Worm (Caenorhabditis elegans): Measurements from ENCODE around the gene F22H10.2.
A peak's percentile ranks its signal among the peaks of the same experiment; 100 is the strongest.

The F22H10.2 gene

ce11 chrX:16704086-16704485 lies 24.7 kb downstream of the F22H10.2 start:
- no peak for TF ChIP-seq madf-3 (GFP tag; IDR thresholded peaks at IDR 0.05)
- TF ChIP-seq cebp-1 (GFP tag; IDR thresholded peaks at IDR 0.05): peak; percentile 23; the same call in 1 of the 2 replicates
- TF ChIP-seq cebp-1 (tag; optimal IDR thresholded peaks at IDR 0.05): peak; percentile 93
- TF ChIP-seq B0336.3 (GFP tag; IDR thresholded peaks at IDR 0.05): no peak
- no peak for TF ChIP-seq C17E4.6 (GFP tag; IDR thresholded peaks at IDR 0.05)
- no peak for TF ChIP-seq ceh-58 (GFP tag; IDR thresholded peaks at IDR 0.05)
- no peak for TF ChIP-seq xnd-1 (tag; optimal IDR thresholded peaks at IDR 0.05)
- TF ChIP-seq bed-1 (GFP tag; IDR thresholded peaks at IDR 0.05): no peak
- TF ChIP-seq snpc-4 (GFP tag; optimal IDR thresholded peaks at IDR 0.05): no peak
- peak in 1 of 4 experiments; percentile 1 for TF ChIP-seq snpc-4 (tag; optimal IDR thresholded peaks at IDR 0.05)
- TF ChIP-seq ZK185.1 (tag; optimal IDR thresholded peaks at IDR 0.05; ENCODE audit: poor library complexity, severe bottlenecking): peak; percentile 12
- TF ChIP-seq B0019.2 (GFP tag; conservative IDR thresholded peaks at IDR 0.05): no peak
- peak; percentile 4 for TF ChIP-seq lin-40 (tag; optimal IDR thresholded peaks at IDR 0.05)
- no peak for TF ChIP-seq F39B2.1 (GFP tag; IDR thresholded peaks at IDR 0.05)
- TF ChIP-seq F52B5.7 (tag; optimal IDR thresholded peaks at IDR 0.05): no peak
- no peak for TF ChIP-seq F23B12.7 (tag; optimal IDR thresholded peaks at IDR 0.05; ENCODE audit: insufficient read depth)
- TF ChIP-seq hmg-1.2 (GFP tag; IDR thresholded peaks at IDR 0.05): peak; percentile 88
- peak; percentile 50; the same call in 1 of the 2 replicates for TF ChIP-seq pbrm-1 (GFP tag; IDR thresholded peaks at IDR 0.05)
- no peak for TF ChIP-seq ceh-40 (GFP tag; IDR thresholded peaks at IDR 0.05)

- TF ChIP-seq snpc-4 (GFP tag; optimal IDR thresholded peaks at IDR 0.05): no peak
- TF ChIP-seq snpc-4 (tag; optimal IDR thresholded peaks at IDR 0.05): no peak
Observed at ce11 chrX:16705607-16706006, 26.3 kb downstream of the F22H10.2 start.

- TF ChIP-seq K11D2.4 (GFP tag; IDR thresholded peaks at IDR 0.05): no peak
- no peak for TF ChIP-seq repo-1 (tag; optimal IDR thresholded peaks at IDR 0.05)
- no peak for TF ChIP-seq dox-1 (GFP tag; IDR thresholded peaks at IDR 0.05)
- TF ChIP-seq ceh-100 (GFP tag; IDR thresholded peaks at IDR 0.05): no peak
- TF ChIP-seq lsy-27 (tag; optimal IDR thresholded peaks at IDR 0.05; ENCODE audit: borderline replicate concordance, insufficient read depth): no peak
- no peak for TF ChIP-seq nhr-179 (tag; optimal IDR thresholded peaks at IDR 0.05)
- TF ChIP-seq Y79H2A.3 (GFP tag; conservative IDR thresholded peaks at IDR 0.05): no peak
- TF ChIP-seq lag-1 (GFP tag; IDR thresholded peaks at IDR 0.05): no peak
- TF ChIP-seq sptf-2 (GFP tag; optimal IDR thresholded peaks at IDR 0.05): no peak
- TF ChIP-seq mel-28 (tag; optimal IDR thresholded peaks at IDR 0.05; ENCODE audit: borderline replicate concordance): no peak
- TF ChIP-seq ztf-18 (tag; optimal IDR thresholded peaks at IDR 0.05): no peak
Observed at ce11 chrX:16711381-16711780, 32.0 kb downstream of the F22H10.2 start, which contains the start of gene lgc-53. lgc-53 (plus strand) TSS chrX:16711681.

ce11 chrX:16715938-16716337 lies 36.6 kb downstream of the F22H10.2 start:
- TF ChIP-seq zfh-2 (GFP tag; conservative IDR thresholded peaks at IDR 0.05): peak; percentile 62
- TF ChIP-seq hlh-12 (tag; optimal IDR thresholded peaks at IDR 0.05): no peak

- TF ChIP-seq hlh-12 (tag; optimal IDR thresholded peaks at IDR 0.05) (no peak), pha-4 (tag; optimal IDR thresholded peaks at IDR 0.05) (no peak), D2030.7 (GFP tag; IDR thresholded peaks at IDR 0.05) (peak; percentile 67), cebp-2 (GFP tag; IDR thresholded peaks at IDR 0.05) (no peak), B0019.2 (GFP tag; conservative IDR thresholded peaks at IDR 0.05) (no peak), lsl-1 (GFP tag; optimal IDR thresholded peaks at IDR 0.05) (no peak), Y67H2A.10 (GFP tag; conservative IDR thresholded peaks at IDR 0.05) (no peak), rpc-1 (optimal IDR thresholded peaks at IDR 0.05) (no peak), rpc-1 (tag; optimal IDR thresholded peaks at IDR 0.05) (peak; percentile 7), nhr-120 (GFP tag; IDR thresholded peaks at IDR 0.05) (no peak), F49E8.2 (tag; optimal IDR thresholded peaks at IDR 0.05; ENCODE audit: insufficient read depth) (no peak), lin-26 (GFP tag; IDR thresholded peaks at IDR 0.05) (no peak), nhr-27 (tag; optimal IDR thresholded peaks at IDR 0.05) (no peak), madf-6 (GFP tag; IDR thresholded peaks at IDR 0.05) (no peak)
Observed at ce11 chrX:16721930-16722329, 42.6 kb downstream of the F22H10.2 start.
